Worm (Caenorhabditis elegans) whole organism, late embryonic: ENCODE results near the gene sru-15.

Experiments
- C38D4.7 ChIP-seq: fragments of 200-800 bp; sonication (Bioruptor generic); optimal IDR thresholded peaks from 2 replicates; lab custom pipeline; 2018; ENCODE audit warnings: mild to moderate bottlenecking, missing genetic modification characterization, moderate library complexity, missing compliant biosample characterization
- K09A11.1 ChIP-seq: sonication (generic microtip); optimal IDR thresholded peaks from 2 replicates; lab custom pipeline; 2017; ENCODE audit warnings: antibody characterized with exemption, mild to moderate bottlenecking, missing genetic modification characterization, missing compliant biosample characterization; ENCODE audit not compliant: insufficient read depth
- ama-1 ChIP-seq: fragments of 150-350 bp; optimal IDR thresholded peaks from 2 replicates; lab custom pipeline; 2014
- ceh-14 ChIP-seq: sonication (generic microtip); optimal IDR thresholded peaks from 2 replicates; lab custom pipeline; 2016; ENCODE audit warnings: missing genotype, missing genetic modification characterization, missing compliant biosample characterization
- ceh-22 ChIP-seq: sonication (generic microtip); optimal IDR thresholded peaks from 2 replicates; lab custom pipeline; 2017; ENCODE audit warnings: missing biosample characterization, missing genetic modification characterization
- ceh-30 ChIP-seq: fragments of 150-350 bp; optimal IDR thresholded peaks from 2 replicates; lab custom pipeline; 2014; ENCODE audit warnings: missing biosample characterization, missing genetic modification characterization
- ceh-34 ChIP-seq: sonication (generic microtip); optimal IDR thresholded peaks from 2 replicates; lab custom pipeline; 2016; ENCODE audit warnings: mild to moderate bottlenecking, missing genetic modification characterization, missing compliant biosample characterization
- ceh-9 ChIP-seq: sonication (generic microtip); optimal IDR thresholded peaks from 2 replicates; lab custom pipeline; 2016; ENCODE audit warnings: mild to moderate bottlenecking, missing genetic modification characterization, inconsistent platforms, missing compliant biosample characterization
- elt-2 ChIP-seq: sonication (generic microtip); optimal IDR thresholded peaks from 2 replicates; lab custom pipeline; 2016; ENCODE audit warnings: missing genetic modification reagents, missing genetic modification characterization, missing compliant biosample characterization
- hlh-30 ChIP-seq: sonication (generic microtip); optimal IDR thresholded peaks from 2 replicates; lab custom pipeline; 2017; ENCODE audit warnings: antibody characterized with exemption, missing genetic modification characterization, missing compliant biosample characterization; ENCODE audit not compliant: insufficient read depth
- pha-4 ChIP-seq: fragments of 150-350 bp; optimal IDR thresholded peaks from 2 replicates; lab custom pipeline; 2018; ENCODE audit warnings: missing biosample characterization, missing genetic modification reagents, missing genetic modification characterization
- ref-2 ChIP-seq: sonication (generic microtip); optimal IDR thresholded peaks from 2 replicates; lab custom pipeline; 2016; ENCODE audit warnings: missing genetic modification characterization, missing compliant biosample characterization
- unc-3 ChIP-seq, 2 experiments: fragments of 200-800 bp in 1 of 2; sonication (Bioruptor generic) in 1 of 2; sonication (generic microtip) in 1 of 2; conservative IDR thresholded peaks in 1 of 2; optimal IDR thresholded peaks in 1 of 2; 2 replicates each; pipeline versions ENCODE4 v1.3.6 to Lab custom; 2016 to 2022; ENCODE audit warnings: missing compliant biosample characterization in 2 of 2, missing genetic modification characterization in 2 of 2, missing genetic modification reagents in 1 of 2

- no peak for TF ChIP-seq C38D4.7 (GFP tag; lab: Kevin White, UChicago)
- no peak for TF ChIP-seq unc-3 (GFP tag; conservative IDR thresholded peaks at IDR 0.05; lab: Robert Waterston, UW)
- TF ChIP-seq unc-3 (tag; optimal IDR thresholded peaks at IDR 0.05; lab: Kevin White, UChicago) = no peak
- no peak for TF ChIP-seq ceh-14 (tag; lab: Kevin White, UChicago)
- TF ChIP-seq ceh-22 (tag; lab: Kevin White, UChicago) = no peak
- no peak for TF ChIP-seq ref-2 (tag; lab: Kevin White, UChicago)
- TF ChIP-seq hlh-30 (tag; lab: Kevin White, UChicago) = no peak
- TF ChIP-seq ceh-9 (tag; lab: Kevin White, UChicago) = no peak
- no peak for TF ChIP-seq ceh-30 (tag; lab: Kevin White, UChicago)
- TF ChIP-seq ama-1 = no peak
- TF ChIP-seq pha-4 (tag; lab: Kevin White, UChicago) = no peak
- no peak for TF ChIP-seq elt-2 (tag; lab: Kevin White, UChicago)
- TF ChIP-seq ceh-34 (tag; lab: Kevin White, UChicago) = no peak
- TF ChIP-seq K09A11.1 (tag; lab: Kevin White, UChicago) = no peak
Measured at ce11 chrIV:17383046-17383445, 13.0 kb upstream of the sru-15 start, which contains the start of gene C30H6.12.
